Fruit fly (Drosophila melanogaster): Measurements from ENCODE around the gene p38c.
A peak's percentile ranks its signal among the peaks of the same experiment; 100 is the strongest.

Gene p38c

DNA sequence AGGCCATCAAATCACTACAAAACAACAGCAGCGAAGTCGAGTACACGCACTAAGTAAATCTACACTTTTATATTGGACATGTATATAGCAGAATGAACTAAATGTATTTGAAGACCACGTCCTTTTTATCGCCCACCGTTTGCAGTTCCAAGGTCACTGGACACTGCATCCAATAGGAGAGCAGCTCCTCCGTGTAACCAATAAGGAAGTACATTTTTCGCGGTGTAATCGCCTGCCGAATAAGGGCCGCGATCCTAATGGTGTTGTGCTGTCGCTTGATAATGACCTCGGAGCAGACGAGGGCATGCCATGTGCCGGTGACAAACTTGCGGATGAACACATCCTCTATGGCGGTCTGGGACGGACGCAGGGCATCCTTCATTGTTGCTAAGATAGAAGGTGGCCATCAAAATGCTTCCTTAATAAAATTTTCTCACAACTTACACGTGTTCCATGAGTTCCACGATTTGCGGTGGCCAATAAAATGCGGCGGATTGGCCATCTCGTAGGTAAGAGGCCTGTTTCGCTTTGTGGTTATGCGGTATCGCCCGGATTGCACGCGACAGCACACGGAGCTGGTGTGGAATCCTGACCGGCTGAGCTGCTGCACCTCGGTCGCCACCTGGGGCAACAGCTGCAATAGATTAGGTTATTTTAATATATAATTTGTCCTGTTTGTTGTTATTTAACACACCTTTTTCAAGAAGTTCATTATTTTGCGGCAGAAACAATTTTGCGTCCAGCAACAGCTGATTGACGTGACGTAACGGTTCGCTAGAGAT lies 13.0 kb upstream of the p38c start, which contains the start of gene mRpS24:
TSS of gene mRpS24 (minus strand) at position 772 of the 782 bp plus-strand sequence.
- TF ChIP-seq YL-1 (GFP tag; optimal IDR thresholded peaks at IDR 0.05) (peak; percentile 32), CG13424 (tag; optimal IDR thresholded peaks at IDR 0.05) (no peak), CG17328 (GFP tag; IDR thresholded peaks at IDR 0.05) (no peak), crp (GFP tag; optimal IDR thresholded peaks at IDR 0.05) (peak in 1 of 2 experiments; percentile 88), MESR4 (GFP tag; optimal IDR thresholded peaks at IDR 0.05) (peak; percentile 52), Elba2 (GFP tag; optimal IDR thresholded peaks at IDR 0.05) (peak; percentile 94), CG1529 (GFP tag; optimal IDR thresholded peaks at IDR 0.05) (no peak), MBD-R2 (GFP tag; IDR thresholded peaks at IDR 0.05) (peak; percentile 67), Pdp1 (GFP tag; optimal IDR thresholded peaks at IDR 0.05) (peak in 1 of 2 experiments; percentile 97), hbn (GFP tag; IDR thresholded peaks at IDR 0.05; ENCODE audit: partially characterized antibody) (0 out of 2 replicates have a peak, but pooled peaks have one; percentile 58), bigmax (GFP tag; optimal IDR thresholded peaks at IDR 0.05) (peak; percentile 60), CG34422 (GFP tag; IDR thresholded peaks at IDR 0.05) (peak; percentile 51; the same call in 1 of the 3 replicates), sna (GFP tag; IDR thresholded peaks at IDR 0.05; ENCODE audit: partially characterized antibody) (peak; percentile 72)

dm6 chr3R:24161173-24161811 lies 11.3 kb upstream of the p38c start, which contains the start of the genes Myo95E and TBC1d7:
Gene Myo95E, minus strand, starts transcription at chr3R:24161498.
Gene TBC1d7, plus strand, starts transcription at chr3R:24161727.
- TF ChIP-seq CG8388 (GFP tag; optimal IDR thresholded peaks at IDR 0.05): peak; percentile 82
- peak; percentile 89 for TF ChIP-seq CG10959 (GFP tag; IDR thresholded peaks at IDR 0.05)
- TF ChIP-seq Hey (tag; optimal IDR thresholded peaks at IDR 0.05): no peak
- peak; percentile 96 for TF ChIP-seq CG6272 (GFP tag; IDR thresholded peaks at IDR 0.05)
- peak; percentile 67 for TF ChIP-seq Spps (tag; optimal IDR thresholded peaks at IDR 0.05)
- TF ChIP-seq CG3995 (GFP tag; optimal IDR thresholded peaks at IDR 0.05): peak; percentile 70
- TF ChIP-seq Bdp1 (GFP tag; optimal IDR thresholded peaks at IDR 0.05): no peak
- TF ChIP-seq CG2199 (GFP tag; IDR thresholded peaks at IDR 0.05): peak; percentile 89; the same call in 2 of the 3 replicates
- TF ChIP-seq dimm (GFP tag; IDR thresholded peaks at IDR 0.05): peak; percentile 91
- TF ChIP-seq CG16813 (GFP tag; IDR thresholded peaks at IDR 0.05; ENCODE audit: partially characterized antibody): peak; percentile 75
- peak; percentile 86 for TF ChIP-seq Sox100B (GFP tag; optimal IDR thresholded peaks at IDR 0.05)
- TF ChIP-seq CG32532 (GFP tag; IDR thresholded peaks at IDR 0.05): peak; percentile 92
- peak; percentile 86 for TF ChIP-seq CG11247 (GFP tag; IDR thresholded peaks at IDR 0.05)
- peak; percentile 68 for TF ChIP-seq scrt (GFP tag; optimal IDR thresholded peaks at IDR 0.05)
- TF ChIP-seq vfl (GFP tag; optimal IDR thresholded peaks at IDR 0.05): peak; percentile 61
- peak; percentile 38 for TF ChIP-seq CG17802 (tag; optimal IDR thresholded peaks at IDR 0.05)
- peak; percentile 9 for TF ChIP-seq pnt (GFP tag; optimal IDR thresholded peaks at IDR 0.05)
- TF ChIP-seq Myb (GFP tag; optimal IDR thresholded peaks at IDR 0.05): peak; percentile 7
- peak; percentile 29 for TF ChIP-seq MESR4 (GFP tag; optimal IDR thresholded peaks at IDR 0.05)
- no peak for TF ChIP-seq TFAM (GFP tag; optimal IDR thresholded peaks at IDR 0.05)
- peak; percentile 61 for TF ChIP-seq CG6254 (GFP tag; optimal IDR thresholded peaks at IDR 0.05)
- no peak for TF ChIP-seq CG5180 (GFP tag; optimal IDR thresholded peaks at IDR 0.05)
- no peak for TF ChIP-seq CG12071 (GFP tag; optimal IDR thresholded peaks at IDR 0.05)
- TF ChIP-seq fru (optimal IDR thresholded peaks at IDR 0.05): no peak
- TF ChIP-seq sens (GFP tag): peak; percentile 88
- TF ChIP-seq CTCF (GFP tag; optimal IDR thresholded peaks at IDR 0.05): no peak
- TF ChIP-seq Fer3 (tag; optimal IDR thresholded peaks at IDR 0.05): peak; percentile 86
- TF ChIP-seq ac (GFP tag; optimal IDR thresholded peaks at IDR 0.05): no peak
- TF ChIP-seq CG33557 (GFP tag; optimal IDR thresholded peaks at IDR 0.05): peak; percentile 66
- TF ChIP-seq pfk (GFP tag; optimal IDR thresholded peaks at IDR 0.05): no peak
- TF ChIP-seq CG3407 (GFP tag; optimal IDR thresholded peaks at IDR 0.05): peak; percentile 61
- TF ChIP-seq Adf1 (GFP tag; IDR thresholded peaks at IDR 0.05): peak; percentile 65; the same call in 1 of the 2 replicates
- TF ChIP-seq dpn (GFP tag; optimal IDR thresholded peaks at IDR 0.05): peak; percentile 7 to 91
- TF ChIP-seq CG14050 (GFP tag; IDR thresholded peaks at IDR 0.05): peak; percentile 80
- TF ChIP-seq Poxn (GFP tag; IDR thresholded peaks at IDR 0.05): no peak; the same call in 1 of the 2 replicates

All from whole organism, embryonic.